Worm (Caenorhabditis elegans) whole organism, L1 larva: ENCODE results near the gene F49H12.2.
A peak's percentile ranks its signal among the peaks of the same experiment; 100 is the strongest.

Experiments
- aha-1 ChIP-seq: fragments of 150-350 bp; optimal IDR thresholded peaks from 2 replicates; lab custom pipeline; 2014; ENCODE audit warnings: missing biosample characterization, missing genetic modification characterization
- alr-1 ChIP-seq: fragments of 200-800 bp; sonication (Bioruptor generic); optimal IDR thresholded peaks from 2 replicates; lab custom pipeline; 2018; ENCODE audit warnings: borderline replicate concordance, mild to moderate bottlenecking, missing genetic modification characterization, missing compliant biosample characterization
- ama-1 ChIP-seq: fragments of 150-350 bp; optimal IDR thresholded peaks from 2 replicates; lab custom pipeline; 2014
- blmp-1 ChIP-seq: fragments of 150-350 bp; optimal IDR thresholded peaks from 2 replicates; lab custom pipeline; 2014; ENCODE audit warnings: missing biosample characterization, missing genetic modification characterization
- ceh-8 ChIP-seq: fragments of 200-800 bp; sonication (Bioruptor generic); optimal IDR thresholded peaks from 2 replicates; lab custom pipeline; 2018; ENCODE audit warnings: mild to moderate bottlenecking, missing genetic modification characterization, moderate library complexity, missing compliant biosample characterization
- efl-1 ChIP-seq, 4 experiments: fragments of 150-350 bp; optimal IDR thresholded peaks in 3 of 4; peaks in 1 of 4; 1 replicate in 1 of 4; 2 replicates in 3 of 4; lab custom pipeline; 2014; ENCODE audit warnings: missing biosample characterization in 2 of 4, missing genetic modification characterization in 2 of 4, missing genetic modification reagents in 2 of 4
- egl-13 ChIP-seq: sonication (generic microtip); optimal IDR thresholded peaks from 2 replicates; lab custom pipeline; 2016; ENCODE audit warnings: missing genotype, missing genetic modification reagents, missing genetic modification characterization, missing compliant biosample characterization
- elt-2 ChIP-seq: sonication (generic microtip); optimal IDR thresholded peaks from 2 replicates; lab custom pipeline; 2016; ENCODE audit warnings: missing genetic modification characterization, mild to moderate bottlenecking, inconsistent platforms, missing compliant biosample characterization, missing genetic modification reagents
- elt-3 ChIP-seq, 6 experiments: fragments of 150-350 bp in 1 of 6; sonication (generic microtip); optimal IDR thresholded peaks; 2 replicates each; lab custom pipeline; 2017 to 2018; ENCODE audit warnings: missing biosample characterization in 6 of 6, missing genetic modification characterization in 6 of 6, inconsistent platforms in 1 of 6
- fkh-4 ChIP-seq: sonication (generic microtip); optimal IDR thresholded peaks from 2 replicates; lab custom pipeline; 2016; ENCODE audit warnings: missing compliant biosample characterization, missing genetic modification characterization, borderline replicate concordance
- fkh-8 ChIP-seq: sonication (generic microtip); optimal IDR thresholded peaks from 2 replicates; lab custom pipeline; 2016; ENCODE audit warnings: mild to moderate bottlenecking, missing genetic modification characterization, missing compliant biosample characterization
- fos-1 ChIP-seq: fragments of 150-350 bp; optimal IDR thresholded peaks from 2 replicates; lab custom pipeline; 2014; ENCODE audit warnings: missing biosample characterization, missing genetic modification characterization
- irx-1 ChIP-seq: sonication (generic microtip); optimal IDR thresholded peaks from 2 replicates; lab custom pipeline; 2016; ENCODE audit warnings: missing genetic modification characterization, missing compliant biosample characterization
- isw-1 ChIP-seq: fragments of 200-800 bp; sonication (Bioruptor generic); IDR thresholded peaks from 2 replicates; pipeline ENCODE4 v1.3.6; 2022; ENCODE audit warnings: missing genetic modification characterization, missing compliant biosample characterization
- lin-13 ChIP-seq: fragments of 150-350 bp; optimal IDR thresholded peaks from 2 replicates; lab custom pipeline; 2014; ENCODE audit warnings: missing biosample characterization, missing genetic modification reagents, missing genetic modification characterization
- lin-14 ChIP-seq: fragments of 200-800 bp; sonication (Bioruptor generic); optimal IDR thresholded peaks from 2 replicates; lab custom pipeline; 2018; ENCODE audit warnings: mild to moderate bottlenecking, missing genetic modification characterization, moderate library complexity, missing compliant biosample characterization
- lin-35 ChIP-seq, 2 experiments: fragments of 150-350 bp; optimal IDR thresholded peaks; 2 replicates each; lab custom pipeline; 2014; ENCODE audit warnings: missing biosample characterization in 2 of 2, missing genetic modification characterization in 2 of 2, missing genetic modification reagents in 2 of 2
- lin-39 ChIP-seq: fragments of 150-350 bp; optimal IDR thresholded peaks from 2 replicates; lab custom pipeline; 2014; ENCODE audit warnings: missing biosample characterization, missing genetic modification reagents, missing genetic modification characterization
- lsy-2 ChIP-seq, 2 experiments: fragments of 150-350 bp; optimal IDR thresholded peaks; 2 replicates each; lab custom pipeline; 2014; ENCODE audit warnings: missing biosample characterization in 2 of 2, missing genetic modification characterization in 2 of 2
- mdl-1 ChIP-seq, 2 experiments: fragments of 150-350 bp; optimal IDR thresholded peaks; 2 replicates each; lab custom pipeline; 2014 to 2017; ENCODE audit warnings: missing biosample characterization in 2 of 2, missing genetic modification characterization in 2 of 2, inconsistent platforms in 1 of 2
- mep-1 ChIP-seq: fragments of 150-350 bp; optimal IDR thresholded peaks from 2 replicates; lab custom pipeline; 2014; ENCODE audit warnings: missing biosample characterization, missing genetic modification characterization
- nhr-11 ChIP-seq: fragments of 150-350 bp; optimal IDR thresholded peaks from 2 replicates; lab custom pipeline; 2014; ENCODE audit warnings: missing biosample characterization, missing genetic modification characterization
- nhr-20 ChIP-seq: sonication (generic microtip); optimal IDR thresholded peaks from 2 replicates; lab custom pipeline; 2016; ENCODE audit warnings: mild to moderate bottlenecking, missing genetic modification characterization, missing compliant biosample characterization
- nhr-71 ChIP-seq: sonication (generic microtip); optimal IDR thresholded peaks from 2 replicates; lab custom pipeline; 2016; ENCODE audit warnings: mild to moderate bottlenecking, missing genetic modification characterization, moderate library complexity, missing compliant biosample characterization
- nhr-84 ChIP-seq: sonication (generic microtip); optimal IDR thresholded peaks from 2 replicates; lab custom pipeline; 2017; ENCODE audit warnings: missing biosample characterization, missing genetic modification characterization
- nhr-85 ChIP-seq: sonication (generic microtip); peaks from one replicate; lab custom pipeline; 2016; ENCODE audit warnings: missing genetic modification characterization, inconsistent platforms, missing compliant biosample characterization
- nhr-90 ChIP-seq: sonication (generic microtip); optimal IDR thresholded peaks from 2 replicates; lab custom pipeline; 2016; ENCODE audit warnings: mild to moderate bottlenecking, missing genetic modification characterization, missing compliant biosample characterization; ENCODE audit not compliant: poor library complexity
- pag-3 ChIP-seq: sonication (generic microtip); optimal IDR thresholded peaks from 2 replicates; lab custom pipeline; 2017; ENCODE audit warnings: missing genetic modification characterization, mild to moderate bottlenecking, missing compliant biosample characterization, antibody characterized with exemption, borderline replicate concordance; ENCODE audit not compliant: insufficient read depth
- pax-3 ChIP-seq: fragments of 200-800 bp; sonication (Bioruptor generic); optimal IDR thresholded peaks from 2 replicates; lab custom pipeline; 2018; ENCODE audit warnings: mild to moderate bottlenecking, missing genetic modification characterization, moderate library complexity, missing compliant biosample characterization
- pqm-1 ChIP-seq: sonication (generic microtip); optimal IDR thresholded peaks from 3 replicates; lab custom pipeline; 2017; ENCODE audit warnings: missing biosample characterization, missing genetic modification characterization
- snpc-4 ChIP-seq: fragments of 150-350 bp; optimal IDR thresholded peaks from 2 replicates; lab custom pipeline; 2014; ENCODE audit warnings: missing biosample characterization, missing genetic modification characterization
- snu-23 ChIP-seq: sonication (generic microtip); optimal IDR thresholded peaks from 2 replicates; lab custom pipeline; 2016; ENCODE audit warnings: missing genetic modification characterization, missing compliant biosample characterization
- sox-4 ChIP-seq: sonication (generic microtip); optimal IDR thresholded peaks from 2 replicates; lab custom pipeline; 2016; ENCODE audit warnings: missing genetic modification characterization, missing compliant biosample characterization
- sptf-1 ChIP-seq: fragments of 150-350 bp; optimal IDR thresholded peaks from 2 replicates; lab custom pipeline; 2014; ENCODE audit warnings: missing biosample characterization, missing genetic modification characterization
- tbx-2 ChIP-seq: sonication (generic microtip); optimal IDR thresholded peaks from 2 replicates; lab custom pipeline; 2016; ENCODE audit warnings: missing genetic modification characterization, missing compliant biosample characterization
- tlp-1 ChIP-seq: fragments of 150-350 bp; optimal IDR thresholded peaks from 2 replicates; lab custom pipeline; 2014; ENCODE audit warnings: missing biosample characterization, missing genetic modification characterization
- unc-98 ChIP-seq: fragments of 200-800 bp; sonication (Bioruptor generic); IDR thresholded peaks from 2 replicates; pipeline ENCODE4 v1.3.6; 2022; ENCODE audit warnings: missing genetic modification characterization, missing compliant biosample characterization
- vab-15 ChIP-seq: sonication (generic microtip); optimal IDR thresholded peaks from 2 replicates; lab custom pipeline; 2017; ENCODE audit warnings: missing genotype, mild to moderate bottlenecking, missing genetic modification characterization, missing compliant biosample characterization
- xbp-1 ChIP-seq: sonication (generic microtip); optimal IDR thresholded peaks from 2 replicates; lab custom pipeline; 2016; ENCODE audit warnings: missing genetic modification characterization, missing compliant biosample characterization
- zag-1 ChIP-seq: fragments of 150-350 bp; optimal IDR thresholded peaks from 2 replicates; lab custom pipeline; 2014; ENCODE audit warnings: missing biosample characterization, missing genetic modification characterization
- ztf-4 ChIP-seq: fragments of 150-350 bp; optimal IDR thresholded peaks from 2 replicates; lab custom pipeline; 2014; ENCODE audit warnings: missing biosample characterization, missing genetic modification characterization

Gene F49H12.2

DNA sequence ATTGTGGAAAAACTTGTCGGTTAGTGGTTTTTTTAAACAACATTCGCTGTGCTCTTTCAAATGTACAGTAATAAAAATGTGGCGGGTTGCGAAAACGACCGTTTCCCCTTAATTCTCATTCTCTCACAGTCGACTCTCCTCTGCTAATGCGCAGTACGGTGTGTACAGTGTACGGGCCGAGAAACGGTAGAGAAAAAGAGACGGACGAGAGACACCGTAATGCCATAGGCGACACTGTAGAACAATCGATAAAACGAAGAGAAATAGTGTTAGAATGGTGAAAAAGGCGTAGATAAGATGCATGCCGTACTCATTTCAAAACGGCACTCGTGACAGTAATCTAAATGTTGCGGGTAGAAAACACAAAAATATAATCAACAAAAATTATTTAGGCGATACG, 5.4 kb downstream of the F49H12.2 start:
- TF ChIP-seq aha-1 (no peak), sptf-1 (tag; lab: Kevin White, UChicago) (no peak), snu-23 (GFP tag; lab: Kevin White, UChicago) (peak; percentile 19), nhr-71 (peak; percentile 29), efl-1 (optimal IDR thresholded peaks at IDR 0.05; lab: Kevin White, UChicago) (no peak), efl-1 (GFP tag; optimal IDR thresholded peaks at IDR 0.05 in 1 of 2; lab: Kevin White, UChicago) (peak in 1 of 2 experiments; percentile 93), alr-1 (tag; lab: Kevin White, UChicago) (no peak), ztf-4 (no peak), fkh-4 (tag; lab: Kevin White, UChicago) (no peak), tbx-2 (tag; lab: Kevin White, UChicago) (no peak), nhr-20 (peak; percentile 50), nhr-11 (no peak), pag-3 (no peak), nhr-90 (tag; lab: Kevin White, UChicago) (peak; percentile 44), elt-3 (tag; optimal IDR thresholded peaks at IDR 0.05; lab: Kevin White, UChicago) (peak in 2 of 6 experiments; percentile 39 to 63), pqm-1 (tag; lab: Kevin White, UChicago) (no peak), elt-2 (tag; lab: Kevin White, UChicago) (peak; percentile 73), mdl-1 (tag; optimal IDR thresholded peaks at IDR 0.05; lab: Kevin White, UChicago) (peak in 1 of 2 experiments; percentile 8), ama-1 (lab: Kevin White, UChicago) (no peak), pax-3 (tag; lab: Kevin White, UChicago) (no peak), vab-15 (tag; lab: Kevin White, UChicago) (no peak), egl-13 (tag; lab: Kevin White, UChicago) (no peak), isw-1 (GFP tag; lab: Robert Waterston, UW) (no peak), unc-98 (no peak), zag-1 (no peak), ceh-8 (GFP tag; lab: Kevin White, UChicago) (no peak), fos-1 (tag; lab: Kevin White, UChicago) (no peak), sox-4 (tag; lab: Kevin White, UChicago) (no peak), tlp-1 (tag; lab: Kevin White, UChicago) (no peak), blmp-1 (tag; lab: Kevin White, UChicago) (peak; percentile 24), fkh-8 (tag; lab: Kevin White, UChicago) (no peak), lin-39 (tag; lab: Kevin White, UChicago) (no peak), irx-1 (tag; lab: Kevin White, UChicago) (no peak), xbp-1 (no peak), nhr-85 (tag; lab: Kevin White, UChicago) (peak; percentile 44), lsy-2 (tag; optimal IDR thresholded peaks at IDR 0.05; lab: Kevin White, UChicago) (no peak), lin-35 (GFP tag; optimal IDR thresholded peaks at IDR 0.05; lab: Kevin White, UChicago) (peak in 1 of 2 experiments; percentile 77), snpc-4 (tag; lab: Kevin White, UChicago) (peak; percentile 6), lin-14 (GFP tag; lab: Kevin White, UChicago) (peak; percentile 31), lin-13 (GFP tag; lab: Kevin White, UChicago) (no peak), mep-1 (tag; lab: Kevin White, UChicago) (peak; percentile 30)

DNA sequence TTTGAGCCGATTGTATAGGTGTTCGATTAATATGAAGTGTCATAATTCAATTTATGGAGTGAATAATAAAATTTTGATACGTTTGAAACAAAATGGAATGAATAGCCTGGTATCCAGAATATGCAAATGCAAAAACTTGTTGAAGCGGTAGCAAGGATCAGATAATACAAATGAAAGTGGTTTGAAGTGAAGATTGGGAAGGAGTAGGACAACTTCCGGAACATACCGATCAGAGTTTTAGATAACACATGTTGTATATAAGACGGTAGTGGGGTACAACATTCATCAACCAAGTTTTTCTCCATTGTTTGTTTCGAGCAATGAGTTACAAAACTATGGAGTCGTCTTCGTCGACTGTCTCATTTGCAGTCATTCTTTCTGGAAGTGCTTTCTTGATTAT, 8.1 kb downstream of the F49H12.2 start, which contains the start of gene col-164:
Gene col-164 (plus strand): TSS at position 301 of the 400 bp plus-strand sequence.
- TF ChIP-seq nhr-84 (no peak), efl-1 (optimal IDR thresholded peaks at IDR 0.05; lab: Kevin White, UChicago) (no peak), efl-1 (GFP tag; optimal IDR thresholded peaks at IDR 0.05 in 1 of 2; lab: Kevin White, UChicago) (peak in 1 of 2 experiments; percentile 27)
